Worm (Caenorhabditis elegans): ENCODE data around the gene B0222.1.

Gene B0222.1

DNA sequence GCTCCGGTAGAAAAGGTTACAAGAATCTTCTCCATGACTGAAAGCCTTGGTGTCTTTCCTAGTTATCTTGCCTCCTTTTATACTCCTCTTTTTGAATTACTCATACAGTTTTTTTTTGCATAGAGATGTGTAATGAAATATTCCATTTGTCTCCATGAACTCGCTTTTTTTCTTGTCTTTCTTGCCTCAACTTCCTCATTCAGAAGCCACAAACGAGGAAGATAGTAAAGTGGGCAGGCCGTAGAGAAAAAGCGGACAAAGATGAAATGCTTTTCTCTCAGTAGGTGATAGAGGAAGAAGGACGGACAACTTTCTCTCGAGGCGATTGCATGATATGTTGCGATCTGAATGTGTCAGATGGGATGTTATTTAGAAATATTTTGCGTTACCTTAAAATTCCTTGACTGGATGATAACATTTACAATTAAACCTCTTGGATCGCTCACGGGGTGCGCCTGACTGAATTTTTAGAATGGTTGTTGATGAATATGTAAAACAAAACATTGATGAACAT lies 29.0 kb downstream of the B0222.1 start, which contains the start of gene col-145:
Gene col-145, minus strand, starts transcription at position 51 of the 514 bp plus-strand sequence.
- TF ChIP-seq snu-23 (GFP tag; optimal IDR thresholded peaks at IDR 0.05) (peak; percentile 1), ceh-8 (GFP tag; optimal IDR thresholded peaks at IDR 0.05) (no peak), nhr-85 (tag) (peak; percentile 5), blmp-1 (tag; optimal IDR thresholded peaks at IDR 0.05) (peak; percentile 86), lin-14 (GFP tag; optimal IDR thresholded peaks at IDR 0.05) (peak; percentile 39), elt-3 (tag; optimal IDR thresholded peaks at IDR 0.05) (peak in 1 of 6 experiments; percentile 6), snpc-4 (tag; optimal IDR thresholded peaks at IDR 0.05) (no peak)

DNA sequence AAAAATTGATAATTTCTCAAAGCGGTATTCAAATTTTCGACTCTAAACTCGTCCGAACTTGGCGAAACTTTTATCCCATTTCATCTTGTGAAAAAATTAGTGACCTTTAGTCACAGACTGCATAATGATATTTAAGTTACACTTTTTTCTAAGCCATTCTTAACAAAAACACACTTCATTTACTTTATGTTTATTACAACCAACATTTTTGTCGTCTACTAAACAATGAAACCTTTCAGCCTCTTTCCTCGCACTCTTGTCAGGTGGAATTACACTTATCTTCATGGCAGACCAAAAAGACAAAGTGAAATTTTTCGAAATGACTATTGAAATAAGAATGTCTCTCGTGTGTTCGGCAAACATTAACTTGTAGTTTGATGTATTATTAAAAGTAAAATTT lies 29.8 kb downstream of the B0222.1 start:
- TF ChIP-seq jun-1 (tag; optimal IDR thresholded peaks at IDR 0.05) (peak; percentile 42), nhr-12 (tag; optimal IDR thresholded peaks at IDR 0.05) (no peak), lsy-2 (tag; optimal IDR thresholded peaks at IDR 0.05) (peak in 1 of 2 experiments; percentile 43), nhr-90 (tag; optimal IDR thresholded peaks at IDR 0.05; ENCODE audit: poor library complexity) (peak; percentile 10), ceh-8 (GFP tag; optimal IDR thresholded peaks at IDR 0.05) (no peak), elt-3 (tag; optimal IDR thresholded peaks at IDR 0.05) (peak in 2 of 6 experiments; percentile 35 to 46), ama-1 (optimal IDR thresholded peaks at IDR 0.05) (peak; percentile 73), nhr-47 (tag; optimal IDR thresholded peaks at IDR 0.05) (peak; percentile 21), efl-1 (optimal IDR thresholded peaks at IDR 0.05) (peak in 1 of 2 experiments; percentile 11), efl-1 (GFP tag; optimal IDR thresholded peaks at IDR 0.05 in 1 of 2) (no peak), nhr-85 (tag) (peak; percentile 70), lin-14 (GFP tag; optimal IDR thresholded peaks at IDR 0.05) (peak; percentile 6), nhr-19 (GFP tag; conservative IDR thresholded peaks at IDR 0.05) (0 out of 2 replicates have a peak, but pooled peaks have one; percentile 5), nhr-71 (tag; optimal IDR thresholded peaks at IDR 0.05) (peak; percentile 50), lin-15B (tag; optimal IDR thresholded peaks at IDR 0.05) (no peak), aly-2 (tag; optimal IDR thresholded peaks at IDR 0.05) (peak; percentile 54), ztf-4 (tag; optimal IDR thresholded peaks at IDR 0.05) (no peak)

DNA sequence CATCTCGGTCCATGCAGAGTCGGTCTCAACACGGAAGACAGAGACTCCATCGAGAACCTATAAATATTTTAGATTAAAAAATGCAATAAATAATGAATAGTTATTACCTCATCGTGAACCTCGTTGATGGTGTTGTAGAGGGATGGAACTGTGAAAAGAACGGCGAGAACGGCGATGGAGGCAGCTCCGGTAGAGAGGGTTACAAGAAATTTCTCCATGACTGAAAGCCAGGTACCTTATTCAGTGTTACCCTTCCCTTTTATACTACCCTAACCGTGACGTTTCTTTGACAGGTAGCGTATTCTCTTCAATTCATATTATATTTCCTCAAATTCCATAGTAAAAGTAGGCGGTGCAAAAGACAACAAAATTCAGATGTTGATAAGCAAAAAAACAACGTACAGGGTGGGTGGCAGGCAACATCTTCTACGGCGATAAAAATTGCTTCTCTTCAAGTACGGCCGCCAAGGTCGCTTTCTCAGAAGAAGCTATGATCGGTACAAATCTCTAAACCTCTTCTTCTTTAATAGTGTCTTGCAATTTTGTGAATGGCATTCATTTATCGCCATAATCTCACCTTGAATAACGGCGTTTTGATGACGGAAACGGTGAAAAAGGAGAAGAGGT lies 31.1 kb downstream of the B0222.1 start, which contains the start of gene col-10:
Gene col-10, minus strand, starts transcription at position 235 of the 627 bp plus-strand sequence.
- TF ChIP-seq hlh-4 (tag; optimal IDR thresholded peaks at IDR 0.05) (no peak), ceh-82 (tag; optimal IDR thresholded peaks at IDR 0.05) (no peak), nhr-71 (tag; optimal IDR thresholded peaks at IDR 0.05) (peak; percentile 71), nhr-90 (tag; optimal IDR thresholded peaks at IDR 0.05; ENCODE audit: poor library complexity) (peak; percentile 62), C04F5.9 (tag; optimal IDR thresholded peaks at IDR 0.05) (no peak), vab-15 (tag; optimal IDR thresholded peaks at IDR 0.05) (no peak), snpc-4 (tag; optimal IDR thresholded peaks at IDR 0.05) (no peak), nhr-19 (GFP tag; conservative IDR thresholded peaks at IDR 0.05) (peak; percentile 31; the same call in 1 of the 2 replicates), C16A3.4 (tag; optimal IDR thresholded peaks at IDR 0.05) (no peak), unc-130 (tag; optimal IDR thresholded peaks at IDR 0.05) (no peak), nhr-76 (tag; optimal IDR thresholded peaks at IDR 0.05) (no peak), egl-27 (tag; optimal IDR thresholded peaks at IDR 0.05) (no peak), lin-14 (GFP tag; optimal IDR thresholded peaks at IDR 0.05) (peak; percentile 91), nhr-20 (tag; optimal IDR thresholded peaks at IDR 0.05) (peak; percentile 78), xbp-1 (tag; optimal IDR thresholded peaks at IDR 0.05) (peak; percentile 23), dsc-1 (tag; optimal IDR thresholded peaks at IDR 0.05) (no peak), tbx-2 (tag; optimal IDR thresholded peaks at IDR 0.05) (no peak), lsy-2 (tag; optimal IDR thresholded peaks at IDR 0.05) (peak in 1 of 2 experiments; percentile 7), sox-4 (tag; optimal IDR thresholded peaks at IDR 0.05) (no peak), ceh-8 (GFP tag; optimal IDR thresholded peaks at IDR 0.05) (no peak), aha-1 (tag; optimal IDR thresholded peaks at IDR 0.05) (no peak), dpl-1 (GFP tag; optimal IDR thresholded peaks at IDR 0.05) (peak in 1 of 3 experiments; percentile 9), skn-1 (tag; optimal IDR thresholded peaks at IDR 0.05) (no peak), F16B12.6 (tag; optimal IDR thresholded peaks at IDR 0.05) (no peak), pag-3 (tag; optimal IDR thresholded peaks at IDR 0.05; ENCODE audit: borderline replicate concordance, insufficient read depth) (peak; percentile 60), mab-9 (GFP tag; IDR thresholded peaks at IDR 0.05) (no peak), efl-3 (GFP tag; optimal IDR thresholded peaks at IDR 0.05) (no peak), C34B4.2 (tag; optimal IDR thresholded peaks at IDR 0.05) (no peak), nhr-47 (tag; optimal IDR thresholded peaks at IDR 0.05) (peak; percentile 34), sptf-1 (tag; optimal IDR thresholded peaks at IDR 0.05) (no peak), elt-3 (tag; optimal IDR thresholded peaks at IDR 0.05) (peak in 4 of 6 experiments; percentile 40 to 82 (median 62)), nhr-237 (tag; optimal IDR thresholded peaks at IDR 0.05) (no peak), blmp-1 (tag; optimal IDR thresholded peaks at IDR 0.05) (peak; percentile 64), jun-1 (tag; optimal IDR thresholded peaks at IDR 0.05) (no peak), ztf-4 (tag; optimal IDR thresholded peaks at IDR 0.05) (peak; percentile 29), grh-1 (GFP tag; IDR thresholded peaks at IDR 0.05) (peak; percentile 18; the same call in 1 of the 2 replicates), nhr-12 (tag; optimal IDR thresholded peaks at IDR 0.05) (no peak), nhr-77 (tag; optimal IDR thresholded peaks at IDR 0.05) (no peak)
